Fruit fly (Drosophila melanogaster) whole organism, embryonic: Measurements from ENCODE around the gene Tsp96F.

ENCODE experiments used
- Atf3 ChIP-seq: fragments of 200-800 bp; sonication (Bioruptor generic); optimal IDR thresholded peaks from 3 replicates; lab custom pipeline; 2016; ENCODE audit warnings: missing biosample characterization, missing genetic modification characterization
- Bgb ChIP-seq: fragments of 200-800 bp; sonication (Bioruptor generic); IDR thresholded peaks from 2 replicates; pipeline ENCODE4 v1.3.6; 2022; ENCODE audit warnings: missing biosample characterization, missing genetic modification characterization; ENCODE audit not compliant: partially characterized antibody
- Blimp-1 ChIP-seq: fragments of 200-800 bp; sonication (Bioruptor generic); optimal IDR thresholded peaks from 3 replicates; lab custom pipeline; 2018; ENCODE audit warnings: missing biosample characterization, missing genetic modification characterization, mild to moderate bottlenecking, moderate library complexity, missing genetic modification reagents
- CG10321 ChIP-seq: fragments of 200-800 bp; sonication (Bioruptor generic); IDR thresholded peaks from 2 replicates; pipeline ENCODE4 v1.3.6; 2022; ENCODE audit warnings: missing biosample characterization, missing genetic modification characterization
- CG11398 ChIP-seq: fragments of 200-800 bp; sonication (Bioruptor generic); optimal IDR thresholded peaks from 2 replicates; lab custom pipeline; 2016; ENCODE audit warnings: missing biosample characterization, missing genetic modification characterization
- CG13287 ChIP-seq: fragments of 200-800 bp; sonication (Bioruptor generic); IDR thresholded peaks from 2 replicates; pipeline ENCODE4 v1.3.6; 2022; ENCODE audit warnings: missing biosample characterization, missing genetic modification characterization; ENCODE audit not compliant: partially characterized antibody
- CG13424 ChIP-seq: fragments of 200-800 bp; sonication (Bioruptor generic); optimal IDR thresholded peaks from 2 replicates; lab custom pipeline; 2019; ENCODE audit warnings: missing biosample characterization, mild to moderate bottlenecking, missing genetic modification characterization, moderate library complexity
- CG13775 ChIP-seq: fragments of 200-800 bp; sonication (Bioruptor generic); optimal IDR thresholded peaks from 3 replicates; lab custom pipeline; 2017; ENCODE audit warnings: missing biosample characterization, mild to moderate bottlenecking, missing genetic modification characterization
- CG14710 ChIP-seq: fragments of 200-800 bp; sonication (Bioruptor generic); optimal IDR thresholded peaks from 3 replicates; lab custom pipeline; 2019; ENCODE audit warnings: missing biosample characterization, mild to moderate bottlenecking, missing genetic modification characterization, moderate library complexity
- CG15269 ChIP-seq: fragments of 200-800 bp; sonication (Bioruptor generic); optimal IDR thresholded peaks from 2 replicates; lab custom pipeline; 2018; ENCODE audit warnings: missing biosample characterization, mild to moderate bottlenecking, missing genetic modification characterization, moderate library complexity
- CG1529 ChIP-seq: fragments of 200-800 bp; sonication (Bioruptor generic); optimal IDR thresholded peaks from 3 replicates; lab custom pipeline; 2018; ENCODE audit warnings: missing biosample characterization, missing genetic modification characterization
- CG15479 ChIP-seq: fragments of 200-800 bp; sonication (Bioruptor generic); optimal IDR thresholded peaks from 3 replicates; lab custom pipeline; 2019; ENCODE audit warnings: missing biosample characterization, mild to moderate bottlenecking, missing genetic modification characterization, moderate library complexity
- CG15696 ChIP-seq: fragments of 200-800 bp; sonication (Bioruptor generic); optimal IDR thresholded peaks from 2 replicates; lab custom pipeline; 2019; ENCODE audit warnings: missing biosample characterization, mild to moderate bottlenecking, missing genetic modification characterization, moderate library complexity
- CG17359 ChIP-seq: fragments of 200-800 bp; sonication (Bioruptor generic); optimal IDR thresholded peaks from 3 replicates; lab custom pipeline; 2018; ENCODE audit warnings: missing biosample characterization, mild to moderate bottlenecking, missing genetic modification characterization, moderate library complexity
- CG2129 ChIP-seq: fragments of 200-800 bp; sonication (Bioruptor generic); IDR thresholded peaks from 2 replicates; pipeline ENCODE4 v1.3.6; 2022; ENCODE audit warnings: missing biosample characterization, missing genetic modification characterization; ENCODE audit not compliant: partially characterized antibody
- CG31388 ChIP-seq: fragments of 200-800 bp; sonication (Bioruptor generic); optimal IDR thresholded peaks from 2 replicates; lab custom pipeline; 2016; ENCODE audit warnings: missing biosample characterization, missing genetic modification characterization
- CG32772 ChIP-seq: fragments of 200-800 bp; sonication (Bioruptor generic); IDR thresholded peaks from 2 replicates; pipeline ENCODE4 v1.3.6; 2022; ENCODE audit warnings: missing biosample characterization, missing genetic modification characterization
- CG34422 ChIP-seq: fragments of 200-800 bp; sonication (Bioruptor generic); IDR thresholded peaks from 3 replicates; pipeline ENCODE4 v1.3.6; 2022; ENCODE audit warnings: missing biosample characterization, missing genetic modification characterization
- CG3995 ChIP-seq: fragments of 200-800 bp; sonication (Bioruptor generic); optimal IDR thresholded peaks from 3 replicates; lab custom pipeline; 2016; ENCODE audit warnings: missing biosample characterization, missing genetic modification characterization
- CG6683 ChIP-seq: fragments of 200-800 bp; sonication (Bioruptor generic); optimal IDR thresholded peaks from 2 replicates; lab custom pipeline; 2017; ENCODE audit warnings: missing biosample characterization, mild to moderate bottlenecking, missing genetic modification characterization, missing genetic modification reagents
- CG6689 ChIP-seq: fragments of 200-800 bp; sonication (Bioruptor generic); IDR thresholded peaks from 2 replicates; pipeline ENCODE4 v1.3.6; 2022; ENCODE audit warnings: missing biosample characterization, missing genetic modification characterization
- CG8359 ChIP-seq: fragments of 200-800 bp; sonication (Bioruptor generic); optimal IDR thresholded peaks from 2 replicates; lab custom pipeline; 2017; ENCODE audit warnings: missing biosample characterization, mild to moderate bottlenecking, missing genetic modification characterization, borderline replicate concordance
- CTCF ChIP-seq: fragments of 200-800 bp; sonication (Bioruptor generic); optimal IDR thresholded peaks from 2 replicates; lab custom pipeline; 2017; ENCODE audit warnings: missing biosample characterization, mild to moderate bottlenecking, missing genetic modification characterization, moderate library complexity
- Dp ChIP-seq: fragments of 200-800 bp; sonication (Bioruptor generic); optimal IDR thresholded peaks from 2 replicates; lab custom pipeline; 2018; ENCODE audit warnings: missing biosample characterization, mild to moderate bottlenecking, missing genetic modification characterization, moderate library complexity
- Gug ChIP-seq: fragments of 200-800 bp; sonication (Bioruptor generic); IDR thresholded peaks from 4 replicates; pipeline ENCODE4 v1.3.6; 2022; ENCODE audit warnings: missing biosample characterization, missing genetic modification characterization
- Hr39 ChIP-seq: fragments of >200 bp; optimal IDR thresholded peaks from 2 replicates; lab custom pipeline; 2017
- MTF-1 ChIP-seq: fragments of 200-800 bp; sonication (Bioruptor generic); optimal IDR thresholded peaks from 2 replicates; lab custom pipeline; 2018; ENCODE audit warnings: missing biosample characterization, mild to moderate bottlenecking, missing genetic modification characterization, borderline replicate concordance
- Med ChIP-seq: fragments of 200-800 bp; sonication (Bioruptor generic); peaks from one replicate; lab custom pipeline; 2016; ENCODE audit warnings: missing biosample characterization, missing genetic modification characterization, mild to moderate bottlenecking, inconsistent platforms, moderate library complexity
- Meics ChIP-seq: fragments of 200-800 bp; sonication (Bioruptor generic); optimal IDR thresholded peaks from 2 replicates; lab custom pipeline; 2017; ENCODE audit warnings: missing biosample characterization, mild to moderate bottlenecking, missing genetic modification characterization
- Myb ChIP-seq: fragments of 200-800 bp; sonication (Bioruptor generic); optimal IDR thresholded peaks from 2 replicates; lab custom pipeline; 2016; ENCODE audit warnings: missing biosample characterization, missing genetic modification characterization
- Rx ChIP-seq: fragments of 200-800 bp; sonication (Bioruptor generic); IDR thresholded peaks from 2 replicates; pipeline ENCODE4 v1.3.6; 2022; ENCODE audit warnings: missing biosample characterization, missing genetic modification characterization
- Sry-δ ChIP-seq: fragments of 200-800 bp; sonication (Bioruptor generic); optimal IDR thresholded peaks from 2 replicates; lab custom pipeline; 2016; ENCODE audit warnings: missing biosample characterization, missing genetic modification characterization
- YL-1 ChIP-seq: fragments of 200-800 bp; sonication (Bioruptor generic); optimal IDR thresholded peaks from 3 replicates; lab custom pipeline; 2017; ENCODE audit warnings: missing biosample characterization, mild to moderate bottlenecking, missing genetic modification characterization
- bbx ChIP-seq: fragments of 200-800 bp; sonication (Bioruptor generic); IDR thresholded peaks from 2 replicates; pipeline ENCODE4 v1.3.6; 2022; ENCODE audit warnings: missing biosample characterization, missing genetic modification characterization; ENCODE audit not compliant: partially characterized antibody
- danr ChIP-seq: fragments of 200-800 bp; sonication (Bioruptor generic); IDR thresholded peaks from 2 replicates; pipeline ENCODE4 v1.3.6; 2022; ENCODE audit warnings: missing biosample characterization, missing genetic modification characterization
- dm ChIP-seq: fragments of 200-800 bp; sonication (Bioruptor generic); optimal IDR thresholded peaks from 3 replicates; lab custom pipeline; 2016; ENCODE audit warnings: missing biosample characterization, missing genetic modification characterization
- fru ChIP-seq: fragments of >200 bp; optimal IDR thresholded peaks from 2 replicates; lab custom pipeline; 2017
- ftz-f1 ChIP-seq: fragments of 200-800 bp; sonication (Bioruptor generic); optimal IDR thresholded peaks from 2 replicates; lab custom pipeline; 2016; ENCODE audit warnings: missing biosample characterization, missing genetic modification characterization
- gcm ChIP-seq: fragments of 200-800 bp; sonication (Bioruptor generic); optimal IDR thresholded peaks from 2 replicates; lab custom pipeline; 2019; ENCODE audit warnings: missing biosample characterization, mild to moderate bottlenecking, missing genetic modification characterization, moderate library complexity
- gfzf ChIP-seq: fragments of 200-800 bp; sonication (Bioruptor generic); optimal IDR thresholded peaks from 2 replicates; lab custom pipeline; 2016; ENCODE audit warnings: missing biosample characterization, mild to moderate bottlenecking, missing genetic modification characterization, moderate library complexity
- onecut ChIP-seq: fragments of 200-800 bp; sonication (Bioruptor generic); IDR thresholded peaks from 2 replicates; pipeline ENCODE4 v1.3.6; 2022; ENCODE audit warnings: missing biosample characterization, missing genetic modification characterization
- p53 ChIP-seq: fragments of 200-800 bp; sonication (Bioruptor generic); optimal IDR thresholded peaks from 2 replicates; lab custom pipeline; 2016; ENCODE audit warnings: missing biosample characterization, missing genetic modification characterization
- repo ChIP-seq: fragments of 200-800 bp; sonication (Bioruptor generic); optimal IDR thresholded peaks from 2 replicates; lab custom pipeline; 2016; ENCODE audit warnings: missing biosample characterization, missing genetic modification characterization
- sens ChIP-seq: fragments of 200-800 bp; sonication (Bioruptor generic); peaks from one replicate; lab custom pipeline; 2016; ENCODE audit warnings: missing biosample characterization, missing genetic modification characterization
- shn ChIP-seq: fragments of 200-800 bp; sonication (Bioruptor generic); optimal IDR thresholded peaks from 3 replicates; lab custom pipeline; 2016; ENCODE audit warnings: missing biosample characterization, missing genetic modification characterization
- slp2 ChIP-seq: fragments of 200-800 bp; sonication (Bioruptor generic); optimal IDR thresholded peaks from 2 replicates; lab custom pipeline; 2016; ENCODE audit warnings: missing biosample characterization, missing genetic modification characterization
- sna ChIP-seq: fragments of 200-800 bp; sonication (Bioruptor generic); IDR thresholded peaks from 2 replicates; pipeline ENCODE4 v1.3.6; 2022; ENCODE audit warnings: missing biosample characterization, missing genetic modification characterization; ENCODE audit not compliant: partially characterized antibody
- sob ChIP-seq: fragments of 200-800 bp; sonication (Bioruptor generic); IDR thresholded peaks from 2 replicates; pipeline ENCODE4 v1.3.6; 2022; ENCODE audit warnings: missing biosample characterization, missing genetic modification characterization
- stwl ChIP-seq: fragments of 200-800 bp; sonication (Bioruptor generic); optimal IDR thresholded peaks from 3 replicates; lab custom pipeline; 2018; ENCODE audit warnings: missing biosample characterization, mild to moderate bottlenecking, missing genetic modification characterization, moderate library complexity
- tna ChIP-seq: fragments of 200-800 bp; sonication (Bioruptor generic); IDR thresholded peaks from 2 replicates; pipeline ENCODE4 v1.3.6; 2022; ENCODE audit warnings: missing biosample characterization, missing genetic modification characterization; ENCODE audit not compliant: partially characterized antibody
- tx ChIP-seq: fragments of 200-800 bp; sonication (Bioruptor generic); optimal IDR thresholded peaks from 2 replicates; lab custom pipeline; 2016; ENCODE audit warnings: missing biosample characterization, missing genetic modification characterization
- vvl ChIP-seq: fragments of 200-800 bp; sonication (Bioruptor generic); IDR thresholded peaks from 2 replicates; pipeline ENCODE4 v1.3.6; 2022; ENCODE audit warnings: missing biosample characterization, missing genetic modification characterization

Gene Tsp96F

dm6 chr3R:25893272-25893671 lies 12.0 kb upstream of the Tsp96F start, which contains the start of gene CG5913 (continued):
- TF ChIP-seq danr (GFP tag; lab: Robert Waterston, UW), result no peak
- TF ChIP-seq shn (GFP tag; lab: Kevin White, UChicago), result no peak
- 0 out of 2 replicates have a peak, but pooled peaks have one; percentile 12 for TF ChIP-seq Bgb
- TF ChIP-seq dm (GFP tag; lab: Kevin White, UChicago), result no peak
- no peak for TF ChIP-seq CG13775 (GFP tag; lab: Kevin White, UChicago)
- TF ChIP-seq tx (GFP tag; lab: Kevin White, UChicago), result no peak
- TF ChIP-seq tna (GFP tag; lab: Robert Waterston, UW), result no peak
- TF ChIP-seq vvl (GFP tag; lab: Robert Waterston, UW), result 0 out of 2 replicates have a peak, but pooled peaks have one; percentile 6
- TF ChIP-seq CG1529 (GFP tag; lab: Kevin White, UChicago), result no peak
- no peak for TF ChIP-seq gcm
- no peak for TF ChIP-seq Gug (GFP tag; lab: Robert Waterston, UW)
- no peak for TF ChIP-seq Atf3 (GFP tag; lab: Kevin White, UChicago)
- peak; percentile 54 for TF ChIP-seq YL-1 (GFP tag; lab: Kevin White, UChicago)
- no peak for TF ChIP-seq CG15479 (GFP tag; lab: Kevin White, UChicago)
- TF ChIP-seq repo, result no peak
- no peak for TF ChIP-seq CG32772 (GFP tag; lab: Robert Waterston, UW)
- no peak for TF ChIP-seq MTF-1 (GFP tag; lab: Kevin White, UChicago)
- peak; percentile 94 for TF ChIP-seq stwl (tag; lab: Kevin White, UChicago)
- peak; percentile 20 for TF ChIP-seq sens (GFP tag; lab: Kevin White, UChicago)
- TF ChIP-seq Meics, result no peak
- TF ChIP-seq Myb (GFP tag; lab: Kevin White, UChicago), result peak; percentile 77
- peak; percentile 49; the same call in 1 of the 2 replicates for TF ChIP-seq bbx
- TF ChIP-seq CG2129 (GFP tag; lab: Robert Waterston, UW), result no peak
- no peak for TF ChIP-seq CG6689 (GFP tag; lab: Robert Waterston, UW)
- TF ChIP-seq Dp (GFP tag; lab: Kevin White, UChicago), result peak; percentile 57
- no peak for TF ChIP-seq CG13424 (tag; lab: Kevin White, UChicago)
- TF ChIP-seq CG6683 (GFP tag; lab: Kevin White, UChicago), result no peak
- TF ChIP-seq CG3995 (GFP tag; lab: Kevin White, UChicago), result no peak
- TF ChIP-seq CG10321, result no peak
- TF ChIP-seq Med, result peak; percentile 77
- TF ChIP-seq Rx (GFP tag; lab: Robert Waterston, UW), result no peak
- no peak for TF ChIP-seq CG15269 (tag; lab: Kevin White, UChicago)
- TF ChIP-seq CG31388 (GFP tag; lab: Kevin White, UChicago), result no peak
- no peak for TF ChIP-seq p53 (GFP tag; lab: Kevin White, UChicago)
- peak; percentile 63; the same call in 1 of the 2 replicates for TF ChIP-seq CG13287
- no peak for TF ChIP-seq Hr39 (lab: Kevin White, UChicago)
- TF ChIP-seq CTCF (GFP tag; lab: Kevin White, UChicago), result peak; percentile 55
- no peak for TF ChIP-seq Sry-δ (GFP tag; lab: Kevin White, UChicago)
- no peak for TF ChIP-seq slp2 (GFP tag; lab: Kevin White, UChicago)
- no peak for TF ChIP-seq CG15696 (tag; lab: Kevin White, UChicago)
- peak; percentile 85 for TF ChIP-seq gfzf (GFP tag; lab: Kevin White, UChicago)
- peak; percentile 49 for TF ChIP-seq CG14710 (tag; lab: Kevin White, UChicago)
- no peak for TF ChIP-seq fru (lab: Kevin White, UChicago)
- no peak for TF ChIP-seq onecut
- TF ChIP-seq sna, result no peak
- TF ChIP-seq CG34422, result peak; percentile 21; the same call in 1 of the 3 replicates
- TF ChIP-seq CG8359 (GFP tag; lab: Kevin White, UChicago), result no peak
- TF ChIP-seq CG11398 (GFP tag; lab: Kevin White, UChicago), result no peak
- no peak for TF ChIP-seq Blimp-1 (GFP tag; lab: Kevin White, UChicago)
- TF ChIP-seq ftz-f1, result no peak
- TF ChIP-seq sob (GFP tag; lab: Robert Waterston, UW), result no peak
- TF ChIP-seq CG17359, result no peak
